Fruit fly (Drosophila melanogaster): ENCODE data around the gene CG31248.

CG31248 gene

dm6 chr3R:7091904-7092303 lies 37.2 kb upstream of the CG31248 start (continued):
- TF ChIP-seq cas (GFP tag; IDR thresholded peaks at IDR 0.05) (no peak), az2 (GFP tag; optimal IDR thresholded peaks at IDR 0.05) (peak; percentile 11), CG4360 (GFP tag; IDR thresholded peaks at IDR 0.05) (no peak), CG42726 (GFP tag; IDR thresholded peaks at IDR 0.05; ENCODE audit: partially characterized antibody) (peak; percentile 59; the same call in 1 of the 2 replicates), Awh (GFP tag; IDR thresholded peaks at IDR 0.05) (no peak), tna (GFP tag; IDR thresholded peaks at IDR 0.05; ENCODE audit: partially characterized antibody) (0 out of 2 replicates have a peak, but pooled peaks have one; percentile 11), CG12769 (tag; optimal IDR thresholded peaks at IDR 0.05) (no peak), tap (tag; optimal IDR thresholded peaks at IDR 0.05) (no peak), Hr3 (GFP tag; optimal IDR thresholded peaks at IDR 0.05) (peak; percentile 30), Fer1 (GFP tag; optimal IDR thresholded peaks at IDR 0.05) (no peak), Gug (GFP tag; IDR thresholded peaks at IDR 0.05) (no peak), CG14860 (GFP tag; IDR thresholded peaks at IDR 0.05; ENCODE audit: partially characterized antibody) (peak; percentile 70), esg (GFP tag; conservative IDR thresholded peaks at IDR 0.05) (no peak), Nf-YC (tag; optimal IDR thresholded peaks at IDR 0.05) (peak; percentile 22), slou (GFP tag; optimal IDR thresholded peaks at IDR 0.05) (no peak), zf30C (GFP tag; optimal IDR thresholded peaks at IDR 0.05) (peak; percentile 44), inv (GFP tag; IDR thresholded peaks at IDR 0.05; ENCODE audit: partially characterized antibody) (peak; percentile 44), tx (GFP tag; optimal IDR thresholded peaks at IDR 0.05) (no peak), CHES-1-like (GFP tag; optimal IDR thresholded peaks at IDR 0.05) (peak; percentile 43), CG31388 (GFP tag; optimal IDR thresholded peaks at IDR 0.05) (no peak), CG10979 (tag; optimal IDR thresholded peaks at IDR 0.05) (no peak), CG16863 (GFP tag; optimal IDR thresholded peaks at IDR 0.05) (no peak), Lhr (GFP tag; optimal IDR thresholded peaks at IDR 0.05) (peak; percentile 81), lbe (GFP tag; optimal IDR thresholded peaks at IDR 0.05) (no peak), CG7928 (GFP tag; optimal IDR thresholded peaks at IDR 0.05) (no peak), vnd (GFP tag; IDR thresholded peaks at IDR 0.05; ENCODE audit: partially characterized antibody) (peak; percentile 59), CG2120 (GFP tag; optimal IDR thresholded peaks at IDR 0.05) (peak; percentile 58), NK7.1 (GFP tag; optimal IDR thresholded peaks at IDR 0.05) (no peak), CG7556 (GFP tag; optimal IDR thresholded peaks at IDR 0.05) (no peak), PHDP (tag; optimal IDR thresholded peaks at IDR 0.05) (no peak), CG8281 (tag; optimal IDR thresholded peaks at IDR 0.05) (peak; percentile 96), E2f2 (GFP tag; IDR thresholded peaks at IDR 0.05) (peak; percentile 53), CG9797 (GFP tag; optimal IDR thresholded peaks at IDR 0.05) (peak; percentile 13), CG2875 (GFP tag; optimal IDR thresholded peaks at IDR 0.05) (no peak), CoRest (tag; optimal IDR thresholded peaks at IDR 0.05) (peak; percentile 60), tll (GFP tag; optimal IDR thresholded peaks at IDR 0.05) (no peak), sug (tag; optimal IDR thresholded peaks at IDR 0.05) (peak; percentile 36), her (GFP tag; optimal IDR thresholded peaks at IDR 0.05) (peak; percentile 1), NC2β (GFP tag; optimal IDR thresholded peaks at IDR 0.05) (no peak), CG10267 (tag; optimal IDR thresholded peaks at IDR 0.05) (peak; percentile 70), CG15514 (GFP tag; optimal IDR thresholded peaks at IDR 0.05) (peak; percentile 52), CG33213 (GFP tag; optimal IDR thresholded peaks at IDR 0.05) (peak; percentile 61), CG17912 (GFP tag; optimal IDR thresholded peaks at IDR 0.05) (peak; percentile 15), eve (GFP tag; optimal IDR thresholded peaks at IDR 0.05) (no peak), trh (GFP tag; optimal IDR thresholded peaks at IDR 0.05) (no peak), CG13775 (GFP tag; optimal IDR thresholded peaks at IDR 0.05) (peak; percentile 3), chm (GFP tag; IDR thresholded peaks at IDR 0.05) (peak; percentile 11; the same call in 1 of the 2 replicates), nerfin-2 (GFP tag; IDR thresholded peaks at IDR 0.05; ENCODE audit: partially characterized antibody) (no peak), pan (optimal IDR thresholded peaks at IDR 0.05) (no peak), pan (GFP tag; optimal IDR thresholded peaks at IDR 0.05 in 1 of 2, IDR thresholded peaks at IDR 0.05 in 1 of 2) (no peak), CG14441 (GFP tag; IDR thresholded peaks at IDR 0.05) (no peak)

Measured in whole organism, embryonic.